Worm (Caenorhabditis elegans) whole organism, late embryonic: ENCODE measurements around the gene C40C9.3.

Experiments
- C08G9.2 ChIP-seq: sonication (generic microtip); optimal IDR thresholded peaks from 2 replicates; lab custom pipeline; 2016; ENCODE audit warnings: mild to moderate bottlenecking, missing genetic modification characterization, moderate library complexity, missing compliant biosample characterization
- T23F11.4 ChIP-seq: fragments of 200-800 bp; sonication (Bioruptor generic); optimal IDR thresholded peaks from 2 replicates; lab custom pipeline; 2018; ENCODE audit warnings: mild to moderate bottlenecking, missing genetic modification characterization, missing compliant biosample characterization
- ama-1 ChIP-seq: fragments of 150-350 bp; optimal IDR thresholded peaks from 2 replicates; lab custom pipeline; 2014
- ceh-14 ChIP-seq: sonication (generic microtip); optimal IDR thresholded peaks from 2 replicates; lab custom pipeline; 2016; ENCODE audit warnings: missing genotype, missing genetic modification characterization, missing compliant biosample characterization
- ceh-18 ChIP-seq: sonication (generic microtip); optimal IDR thresholded peaks from 2 replicates; lab custom pipeline; 2016; ENCODE audit warnings: missing genetic modification characterization, missing compliant biosample characterization
- ceh-2 ChIP-seq: sonication (generic microtip); optimal IDR thresholded peaks from 2 replicates; lab custom pipeline; 2016; ENCODE audit warnings: missing genotype, missing genetic modification characterization, missing compliant biosample characterization
- ceh-22 ChIP-seq: sonication (generic microtip); optimal IDR thresholded peaks from 2 replicates; lab custom pipeline; 2017; ENCODE audit warnings: missing biosample characterization, missing genetic modification characterization
- ceh-30 ChIP-seq: fragments of 150-350 bp; optimal IDR thresholded peaks from 2 replicates; lab custom pipeline; 2014; ENCODE audit warnings: missing biosample characterization, missing genetic modification characterization
- ceh-31 ChIP-seq: sonication (generic microtip); optimal IDR thresholded peaks from 2 replicates; lab custom pipeline; 2016; ENCODE audit warnings: missing genetic modification characterization, missing compliant biosample characterization
- ceh-34 ChIP-seq: sonication (generic microtip); optimal IDR thresholded peaks from 2 replicates; lab custom pipeline; 2016; ENCODE audit warnings: mild to moderate bottlenecking, missing genetic modification characterization, missing compliant biosample characterization
- ceh-45 ChIP-seq: fragments of 200-800 bp; sonication (Bioruptor generic); IDR thresholded peaks from 2 replicates; pipeline ENCODE4 v1.3.6; 2022; ENCODE audit warnings: missing genetic modification reagents, missing genetic modification characterization, missing compliant biosample characterization
- ceh-48 ChIP-seq: sonication (generic microtip); optimal IDR thresholded peaks from 2 replicates; lab custom pipeline; 2016; ENCODE audit warnings: missing genetic modification characterization, inconsistent platforms, missing compliant biosample characterization
- che-1 ChIP-seq: sonication (generic microtip); optimal IDR thresholded peaks from 2 replicates; lab custom pipeline; 2016; ENCODE audit warnings: mild to moderate bottlenecking, missing genetic modification characterization, missing compliant biosample characterization
- elt-2 ChIP-seq: sonication (generic microtip); optimal IDR thresholded peaks from 2 replicates; lab custom pipeline; 2016; ENCODE audit warnings: missing genetic modification reagents, missing genetic modification characterization, missing compliant biosample characterization
- ets-4 ChIP-seq: sonication (generic microtip); optimal IDR thresholded peaks from 2 replicates; lab custom pipeline; 2016; ENCODE audit warnings: missing genetic modification characterization, missing compliant biosample characterization
- fkh-10 ChIP-seq: fragments of 150-350 bp; optimal IDR thresholded peaks from 2 replicates; lab custom pipeline; 2014; ENCODE audit warnings: missing biosample characterization, missing genetic modification reagents, missing genetic modification characterization
- gmeb-2 ChIP-seq: sonication (generic microtip); optimal IDR thresholded peaks from 2 replicates; lab custom pipeline; 2016; ENCODE audit warnings: missing genetic modification characterization, inconsistent platforms, missing compliant biosample characterization
- hlh-30 ChIP-seq: sonication (generic microtip); optimal IDR thresholded peaks from 2 replicates; lab custom pipeline; 2017; ENCODE audit warnings: antibody characterized with exemption, missing genetic modification characterization, missing compliant biosample characterization; ENCODE audit not compliant: insufficient read depth
- madf-2 ChIP-seq: sonication (generic microtip); optimal IDR thresholded peaks from 2 replicates; lab custom pipeline; 2017; ENCODE audit warnings: missing genetic modification characterization, missing compliant biosample characterization
- nfya-1 ChIP-seq: sonication (generic microtip); optimal IDR thresholded peaks from 2 replicates; lab custom pipeline; 2017; ENCODE audit warnings: missing genetic modification characterization, mild to moderate bottlenecking, missing compliant biosample characterization, antibody characterized with exemption, moderate library complexity
- npax-4 ChIP-seq: sonication (generic microtip); optimal IDR thresholded peaks from 2 replicates; lab custom pipeline; 2016; ENCODE audit warnings: missing genetic modification characterization, missing compliant biosample characterization
- odd-2 ChIP-seq: sonication (generic microtip); optimal IDR thresholded peaks from 2 replicates; lab custom pipeline; 2017; ENCODE audit warnings: antibody characterized with exemption, mild to moderate bottlenecking, missing genetic modification characterization, missing compliant biosample characterization
- pag-3 ChIP-seq: sonication (generic microtip); optimal IDR thresholded peaks from 2 replicates; lab custom pipeline; 2016; ENCODE audit warnings: missing compliant biosample characterization, missing genetic modification characterization, borderline replicate concordance
- pax-1 ChIP-seq: fragments of 150-350 bp; optimal IDR thresholded peaks from 2 replicates; lab custom pipeline; 2014; ENCODE audit warnings: missing biosample characterization, missing genetic modification characterization
- pros-1 ChIP-seq: fragments of 150-350 bp; optimal IDR thresholded peaks from 2 replicates; lab custom pipeline; 2014; ENCODE audit warnings: missing biosample characterization, missing genetic modification reagents, missing genetic modification characterization
- rnt-1 ChIP-seq: sonication (generic microtip); optimal IDR thresholded peaks from 2 replicates; lab custom pipeline; 2016; ENCODE audit warnings: missing genetic modification characterization, missing compliant biosample characterization
- sdc-2 ChIP-seq: sonication (generic microtip); optimal IDR thresholded peaks from 2 replicates; lab custom pipeline; 2016; ENCODE audit warnings: missing genotype, missing genetic modification characterization, missing compliant biosample characterization
- sox-2 ChIP-seq: fragments of 200-800 bp; sonication (Bioruptor generic); IDR thresholded peaks from 2 replicates; pipeline ENCODE4 v1.3.6; 2022; ENCODE audit warnings: missing genetic modification reagents, missing genetic modification characterization, missing compliant biosample characterization
- sox-4 ChIP-seq: sonication (generic microtip); optimal IDR thresholded peaks from 2 replicates; lab custom pipeline; 2017; ENCODE audit warnings: mild to moderate bottlenecking, missing genetic modification characterization, inconsistent platforms, missing compliant biosample characterization
- tbx-2 ChIP-seq: sonication (generic microtip); optimal IDR thresholded peaks from 2 replicates; lab custom pipeline; 2016; ENCODE audit warnings: missing genetic modification characterization, missing compliant biosample characterization
- unc-3 ChIP-seq, 2 experiments: fragments of 200-800 bp in 1 of 2; sonication (Bioruptor generic) in 1 of 2; sonication (generic microtip) in 1 of 2; conservative IDR thresholded peaks in 1 of 2; optimal IDR thresholded peaks in 1 of 2; 2 replicates each; pipeline versions ENCODE4 v1.3.6 to Lab custom; 2016 to 2022; ENCODE audit warnings: missing compliant biosample characterization in 2 of 2, missing genetic modification characterization in 2 of 2, missing genetic modification reagents in 1 of 2
- unc-55 ChIP-seq: sonication (generic microtip); optimal IDR thresholded peaks from 2 replicates; lab custom pipeline; 2017; ENCODE audit warnings: missing biosample characterization, missing genetic modification reagents, missing genetic modification characterization
- zip-5 ChIP-seq: sonication (generic microtip); optimal IDR thresholded peaks from 2 replicates; lab custom pipeline; 2016; ENCODE audit warnings: missing genetic modification characterization, missing compliant biosample characterization

The C40C9.3 gene

ce11 chrX:13665447-13665846 lies 18.0 kb downstream of the C40C9.3 start (continued):
- peak; percentile 88 for TF ChIP-seq nfya-1 (tag; lab: Kevin White, UChicago)
- peak; percentile 97 for TF ChIP-seq C08G9.2 (tag; lab: Kevin White, UChicago)
- peak; percentile 96 for TF ChIP-seq sdc-2 (tag; lab: Kevin White, UChicago)
- peak; percentile 98 for TF ChIP-seq rnt-1
- TF ChIP-seq ceh-34 (tag; lab: Kevin White, UChicago): peak; percentile 99
- TF ChIP-seq ceh-18 (tag; lab: Kevin White, UChicago): peak; percentile 97
- TF ChIP-seq ceh-48: peak; percentile 95
- peak; percentile 82 for TF ChIP-seq hlh-30 (tag; lab: Kevin White, UChicago)
- TF ChIP-seq ceh-2 (tag; lab: Kevin White, UChicago): peak; percentile 98
- peak; percentile 98 for TF ChIP-seq T23F11.4
- TF ChIP-seq odd-2 (tag; lab: Kevin White, UChicago): peak; percentile 85
- peak; percentile 99 for TF ChIP-seq unc-3 (GFP tag; conservative IDR thresholded peaks at IDR 0.05; lab: Robert Waterston, UW)
- peak; percentile 97 for TF ChIP-seq unc-3 (tag; optimal IDR thresholded peaks at IDR 0.05; lab: Kevin White, UChicago)
- TF ChIP-seq pag-3 (tag; lab: Kevin White, UChicago): peak; percentile 97
- TF ChIP-seq ceh-45 (GFP tag; lab: Robert Waterston, UW): peak; percentile 98
- peak; percentile 80 for TF ChIP-seq pros-1 (tag; lab: Kevin White, UChicago)
- TF ChIP-seq elt-2 (tag; lab: Kevin White, UChicago): peak; percentile 99
- peak; percentile 82 for TF ChIP-seq ceh-22 (tag; lab: Kevin White, UChicago)
- TF ChIP-seq ceh-14 (tag; lab: Kevin White, UChicago): peak; percentile 98
- no peak for TF ChIP-seq pax-1 (tag; lab: Kevin White, UChicago)
- TF ChIP-seq che-1 (tag; lab: Kevin White, UChicago): peak; percentile 97
- no peak for TF ChIP-seq ama-1 (lab: Kevin White, UChicago)
- peak; percentile 98 for TF ChIP-seq tbx-2 (tag; lab: Kevin White, UChicago)
- TF ChIP-seq npax-4 (tag; lab: Kevin White, UChicago): peak; percentile 97
- peak; percentile 99 for TF ChIP-seq ceh-30 (tag; lab: Kevin White, UChicago)

DNA sequence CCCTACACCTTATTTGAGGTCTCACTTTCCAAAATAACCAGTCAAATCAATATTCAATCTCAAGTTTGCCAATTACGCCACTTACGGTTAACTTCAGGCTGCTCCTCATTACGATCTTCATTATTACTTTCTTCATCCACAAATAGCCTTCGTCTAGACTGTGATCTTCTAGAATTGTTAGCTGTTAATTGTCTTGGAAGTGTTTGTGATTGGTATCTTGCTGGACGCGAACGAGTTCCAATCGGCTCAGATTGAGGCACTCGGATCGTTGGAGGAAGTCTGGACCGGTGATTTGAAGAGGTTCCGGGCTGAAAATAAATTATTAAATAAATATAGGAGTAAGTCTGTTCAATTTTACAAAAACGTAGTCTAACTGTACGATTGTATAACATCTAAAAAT lies 19.5 kb downstream of the C40C9.3 start:
- TF ChIP-seq tbx-2 (tag; lab: Kevin White, UChicago) (no peak), fkh-10 (no peak), zip-5 (tag; lab: Kevin White, UChicago) (no peak), ets-4 (no peak), ceh-34 (tag; lab: Kevin White, UChicago) (no peak)

ce11 chrX:13668728-13669127 lies 21.3 kb downstream of the C40C9.3 start, which contains the start of gene C04A11.2:
C04A11.2 (minus strand) TSS chrX:13668828.
- TF ChIP-seq ceh-31 (tag; lab: Kevin White, UChicago) (peak; percentile 21), sox-4 (tag; lab: Kevin White, UChicago) (no peak)

- TF ChIP-seq fkh-10 (no peak), nfya-1 (tag; lab: Kevin White, UChicago) (peak; percentile 23), tbx-2 (tag; lab: Kevin White, UChicago) (peak; percentile 68), sdc-2 (tag; lab: Kevin White, UChicago) (peak; percentile 72), ceh-34 (tag; lab: Kevin White, UChicago) (peak; percentile 11), gmeb-2 (tag; lab: Kevin White, UChicago) (no peak), ceh-31 (tag; lab: Kevin White, UChicago) (peak; percentile 30), sox-2 (GFP tag; lab: Robert Waterston, UW) (peak; percentile 45; the same call in 1 of the 2 replicates), unc-55 (no peak), pax-1 (tag; lab: Kevin White, UChicago) (peak; percentile 56), madf-2 (tag; lab: Kevin White, UChicago) (no peak), elt-2 (tag; lab: Kevin White, UChicago) (peak; percentile 38)
These were observed 22.2 kb downstream of the C40C9.3 start for ce11 chrX:13669641-13670040.
